Worm (Caenorhabditis elegans) whole organism, mixed stage, embryonic: ENCODE results near the gene F55A11.7.

Experiments used
- bed-3 ChIP-seq: fragments of 200-800 bp; sonication (Bioruptor generic); optimal IDR thresholded peaks from 3 replicates; lab custom pipeline; 2018; ENCODE audit warnings: mild to moderate bottlenecking, missing genetic modification characterization, moderate library complexity, missing compliant biosample characterization
- blmp-1 ChIP-seq: fragments of 150-350 bp; optimal IDR thresholded peaks from 2 replicates; lab custom pipeline; 2014; ENCODE audit warnings: missing biosample characterization, missing genetic modification characterization
- ham-2 ChIP-seq: fragments of 200-800 bp; sonication (Bioruptor generic); optimal IDR thresholded peaks from 2 replicates; lab custom pipeline; 2018; ENCODE audit warnings: mild to moderate bottlenecking, missing genetic modification characterization, missing compliant biosample characterization
- lin-13 ChIP-seq: fragments of 150-350 bp; optimal IDR thresholded peaks from 2 replicates; lab custom pipeline; 2014; ENCODE audit warnings: missing biosample characterization, missing genetic modification characterization
- mab-5 ChIP-seq: fragments of 150-350 bp; optimal IDR thresholded peaks from 2 replicates; lab custom pipeline; 2014; ENCODE audit warnings: missing biosample characterization, missing genetic modification characterization
- mep-1 ChIP-seq: fragments of 150-350 bp; optimal IDR thresholded peaks from 2 replicates; lab custom pipeline; 2017; ENCODE audit warnings: missing biosample characterization, missing genetic modification reagents, missing genetic modification characterization, inconsistent platforms
- nhr-12 ChIP-seq: fragments of 150-350 bp; optimal IDR thresholded peaks from 2 replicates; lab custom pipeline; 2014; ENCODE audit warnings: missing biosample characterization, missing genetic modification characterization
- nhr-28 ChIP-seq: fragments of 150-350 bp; optimal IDR thresholded peaks from 2 replicates; lab custom pipeline; 2014; ENCODE audit warnings: missing biosample characterization, missing genetic modification characterization
- ztf-11 ChIP-seq: fragments of 150-350 bp; optimal IDR thresholded peaks from 2 replicates; lab custom pipeline; 2014; ENCODE audit warnings: missing biosample characterization, missing genetic modification characterization

DNA sequence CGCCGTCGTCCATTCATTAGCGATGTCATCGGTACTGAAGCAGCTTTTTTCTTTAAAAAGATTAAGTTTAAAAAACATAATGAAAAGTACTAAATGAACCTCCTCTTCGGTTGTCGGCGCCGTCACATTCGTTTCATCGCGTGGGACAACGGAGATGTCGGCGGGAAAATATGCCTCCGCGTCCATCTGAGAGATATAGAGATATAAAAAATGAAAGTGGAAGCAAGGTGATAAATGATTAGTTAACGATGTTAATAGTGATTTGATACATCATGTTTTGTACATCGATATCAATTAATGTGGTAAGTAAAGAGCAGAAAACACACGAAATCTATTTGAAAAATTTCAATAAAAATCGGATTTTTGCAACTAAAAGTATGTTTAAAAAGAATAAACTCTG, at the start of gene F55A11.7:
- TF ChIP-seq lin-13 (tag; lab: Kevin White, UChicago), result no peak
- TF ChIP-seq ztf-11 (tag; lab: Kevin White, UChicago), result no peak
- TF ChIP-seq nhr-28 (tag; lab: Kevin White, UChicago), result no peak
- TF ChIP-seq bed-3 (GFP tag; lab: Kevin White, UChicago), result no peak
- TF ChIP-seq mab-5 (tag; lab: Kevin White, UChicago), result no peak
- TF ChIP-seq nhr-12 (tag; lab: Kevin White, UChicago), result no peak
- no peak for TF ChIP-seq blmp-1 (tag; lab: Kevin White, UChicago)
- TF ChIP-seq mep-1 (tag; lab: Kevin White, UChicago), result no peak
- no peak for TF ChIP-seq ham-2
